Worm (Caenorhabditis elegans): ENCODE data around the gene DH11.5.
A peak's percentile ranks its signal among the peaks of the same experiment; 100 is the strongest.

DH11.5 gene

DNA sequence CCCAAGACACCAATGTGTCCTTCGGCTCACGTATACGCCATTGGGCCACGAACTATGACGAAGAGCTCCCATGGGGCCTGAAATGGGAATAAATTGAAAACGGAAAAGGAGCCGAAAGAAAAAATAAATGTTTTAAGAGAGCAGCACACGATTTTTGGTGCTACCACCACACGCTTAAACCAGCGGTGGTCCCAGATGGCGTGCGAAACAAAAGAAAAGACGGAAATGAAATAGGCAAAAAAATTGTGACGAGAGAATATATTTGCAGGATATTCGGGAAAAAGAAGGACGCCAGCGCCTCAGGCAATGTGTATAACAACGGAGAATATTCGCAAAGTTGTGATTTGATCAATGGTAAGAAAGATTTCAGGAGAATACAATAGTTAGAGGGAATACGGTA is 10.5 kb downstream of the DH11.5 start:
- TF ChIP-seq pax-1 (tag; optimal IDR thresholded peaks at IDR 0.05) (no peak), nhr-232 (tag; optimal IDR thresholded peaks at IDR 0.05) (no peak), odd-2 (tag; optimal IDR thresholded peaks at IDR 0.05) (no peak), mec-3 (tag; optimal IDR thresholded peaks at IDR 0.05; ENCODE audit: borderline replicate concordance) (no peak), dve-1 (tag; optimal IDR thresholded peaks at IDR 0.05) (no peak), pros-1 (tag; optimal IDR thresholded peaks at IDR 0.05) (no peak), unc-42 (tag; optimal IDR thresholded peaks at IDR 0.05) (no peak), npax-4 (tag; optimal IDR thresholded peaks at IDR 0.05) (no peak), ceh-9 (tag; optimal IDR thresholded peaks at IDR 0.05) (no peak), T23F11.4 (GFP tag; optimal IDR thresholded peaks at IDR 0.05) (no peak), ceh-30 (tag; optimal IDR thresholded peaks at IDR 0.05) (no peak), ahr-1 (tag; optimal IDR thresholded peaks at IDR 0.05) (no peak), ceh-34 (tag; optimal IDR thresholded peaks at IDR 0.05) (no peak)

DNA sequence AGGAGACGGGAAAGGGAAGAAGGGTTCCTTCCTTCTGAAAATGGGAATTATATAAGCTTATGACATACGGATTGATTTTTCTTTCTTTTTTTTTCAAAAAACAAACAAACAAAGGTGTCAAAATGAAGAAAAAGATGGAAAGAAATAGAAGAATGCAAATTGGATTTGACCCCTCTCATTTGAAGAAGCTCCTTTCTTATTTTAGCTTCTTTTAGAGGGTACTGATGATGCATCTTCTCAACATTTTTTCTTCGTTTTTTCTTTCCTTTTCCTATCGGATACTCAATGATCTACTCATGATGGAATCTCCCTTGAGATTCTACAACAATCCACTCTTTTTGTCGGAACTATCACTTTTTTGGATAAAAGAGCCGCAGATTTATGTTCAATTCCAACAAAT is 13.8 kb downstream of the DH11.5 start:
- TF ChIP-seq ceh-34 (tag; optimal IDR thresholded peaks at IDR 0.05) (no peak), unc-42 (tag; optimal IDR thresholded peaks at IDR 0.05) (peak; percentile 69)

DNA sequence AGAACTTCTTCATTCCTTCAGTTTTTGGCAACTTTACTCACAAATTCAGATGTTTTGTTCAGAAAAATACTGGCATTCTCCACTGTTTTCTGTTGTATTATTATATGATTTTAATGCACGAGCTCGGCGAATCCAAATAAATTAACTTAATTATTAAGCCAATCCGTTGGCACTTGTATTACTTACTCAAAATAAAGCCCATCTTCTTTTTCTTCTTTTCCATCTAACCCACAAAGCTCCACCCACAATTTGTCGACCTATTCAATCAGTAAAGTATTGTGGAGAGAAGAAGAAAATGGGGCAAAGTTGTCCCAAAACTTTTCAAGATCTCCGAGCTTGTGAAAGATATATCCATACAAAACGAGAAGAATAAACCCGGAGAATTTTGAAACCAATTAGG is 14.9 kb downstream of the DH11.5 start:
- TF ChIP-seq unc-42 (tag; optimal IDR thresholded peaks at IDR 0.05) (peak; percentile 71), ttx-3 (tag; optimal IDR thresholded peaks at IDR 0.05) (no peak)

DNA sequence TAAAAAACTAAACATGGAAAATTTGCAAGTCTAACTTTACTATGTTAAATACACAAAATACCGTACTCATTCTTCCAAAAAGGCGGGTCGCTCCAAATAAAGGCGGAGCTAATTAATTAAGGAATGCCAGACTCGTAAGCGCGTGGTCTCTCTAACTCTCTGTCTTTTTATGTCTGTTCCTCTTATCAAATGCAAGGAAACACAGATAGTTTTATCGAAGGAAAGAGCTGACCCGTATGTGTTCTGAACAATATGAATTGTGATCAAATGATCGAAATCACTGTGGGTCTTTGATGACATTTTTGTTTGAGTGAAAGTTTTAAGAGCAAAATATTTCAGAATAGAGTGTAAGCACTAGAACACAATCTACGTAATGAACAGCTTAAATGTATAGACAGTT is 25.0 kb downstream of the DH11.5 start:
- TF ChIP-seq tbx-2 (tag; optimal IDR thresholded peaks at IDR 0.05): no peak
- TF ChIP-seq nfya-1 (tag; optimal IDR thresholded peaks at IDR 0.05): no peak
- TF ChIP-seq ttx-3 (tag; optimal IDR thresholded peaks at IDR 0.05): no peak
- no peak for TF ChIP-seq unc-55 (GFP tag; optimal IDR thresholded peaks at IDR 0.05)
- no peak for TF ChIP-seq nhr-232 (tag; optimal IDR thresholded peaks at IDR 0.05)
- no peak for TF ChIP-seq ceh-19 (GFP tag; optimal IDR thresholded peaks at IDR 0.05)
- no peak for TF ChIP-seq C08G9.2 (tag; optimal IDR thresholded peaks at IDR 0.05)
- no peak for TF ChIP-seq ref-2 (tag; optimal IDR thresholded peaks at IDR 0.05)
- no peak for TF ChIP-seq pag-3 (tag; optimal IDR thresholded peaks at IDR 0.05; ENCODE audit: borderline replicate concordance)
- TF ChIP-seq elt-2 (tag; optimal IDR thresholded peaks at IDR 0.05): no peak
- TF ChIP-seq ama-1 (optimal IDR thresholded peaks at IDR 0.05): no peak
- TF ChIP-seq fkh-6 (tag; optimal IDR thresholded peaks at IDR 0.05): no peak
- no peak for TF ChIP-seq fkh-10 (GFP tag; optimal IDR thresholded peaks at IDR 0.05)

DNA sequence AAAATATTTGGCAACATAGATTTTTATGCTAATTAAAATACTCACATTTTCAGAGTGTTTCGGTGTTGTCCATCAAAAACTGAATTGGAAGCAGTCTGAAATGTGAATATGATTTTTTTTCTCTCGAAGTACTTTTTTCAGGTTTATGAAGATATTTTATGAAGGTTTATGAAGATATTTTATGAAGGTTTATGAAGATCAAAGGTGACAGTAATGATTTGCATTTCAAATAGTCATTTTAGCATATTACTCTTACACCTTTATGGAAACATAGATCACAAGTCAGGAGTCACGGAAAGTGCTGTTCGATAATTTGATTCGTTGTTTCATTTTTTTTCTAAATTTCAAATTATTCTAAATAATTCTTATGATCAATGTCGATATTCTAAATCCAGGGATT is 27.7 kb downstream of the DH11.5 start, which contains the start of gene pgp-11:
TSS of gene pgp-11 (minus strand) at position 101 of the 400 bp plus-strand sequence.
- TF ChIP-seq fax-1 (tag; optimal IDR thresholded peaks at IDR 0.05): no peak
- no peak for TF ChIP-seq unc-55 (GFP tag; optimal IDR thresholded peaks at IDR 0.05)

DNA sequence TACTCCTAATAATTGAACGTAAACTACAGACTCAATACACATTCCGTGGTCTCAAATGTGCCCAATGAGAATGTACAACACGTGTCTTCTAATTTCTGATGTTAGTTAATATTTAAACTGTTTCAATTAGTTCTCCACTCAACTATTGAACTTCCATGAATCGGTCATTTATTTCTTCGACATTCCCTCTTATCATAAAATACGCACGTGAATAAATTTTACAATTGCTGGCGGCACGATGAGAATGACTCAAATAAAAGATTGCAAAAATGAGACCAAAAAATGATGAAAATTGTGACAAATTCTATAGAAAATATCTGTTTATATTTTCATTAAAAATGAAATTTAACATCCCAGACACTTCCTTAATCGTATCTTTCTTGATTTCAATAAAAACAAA is 28.3 kb downstream of the DH11.5 start:
- TF ChIP-seq fax-1 (tag; optimal IDR thresholded peaks at IDR 0.05) (no peak), pag-3 (tag; optimal IDR thresholded peaks at IDR 0.05; ENCODE audit: borderline replicate concordance) (no peak), sox-2 (GFP tag; IDR thresholded peaks at IDR 0.05) (no peak), ets-4 (tag; optimal IDR thresholded peaks at IDR 0.05) (no peak)

DNA sequence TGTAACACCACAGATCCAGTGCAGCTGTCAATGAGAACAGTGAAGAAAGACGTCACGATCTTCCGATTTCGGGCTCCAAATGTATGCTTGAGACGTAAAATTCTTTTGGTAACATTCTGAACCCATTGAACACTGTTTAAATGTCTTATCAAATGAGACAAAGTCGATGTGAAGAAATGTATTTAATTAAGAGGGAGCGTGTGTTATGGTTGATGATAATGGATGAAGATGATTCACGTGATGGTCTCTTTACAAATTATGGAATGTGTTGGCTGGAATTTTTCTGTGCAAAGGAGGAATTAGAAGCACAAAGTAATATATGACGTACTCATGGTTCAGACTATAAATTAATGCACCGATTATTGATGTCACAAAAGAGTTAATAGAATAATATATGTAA is 30.6 kb downstream of the DH11.5 start:
- no peak for TF ChIP-seq dve-1 (tag; optimal IDR thresholded peaks at IDR 0.05)
- TF ChIP-seq C38D4.7 (GFP tag; optimal IDR thresholded peaks at IDR 0.05): no peak
- TF ChIP-seq nhr-11 (tag; optimal IDR thresholded peaks at IDR 0.05): no peak
- TF ChIP-seq ceh-9 (tag; optimal IDR thresholded peaks at IDR 0.05): no peak
- no peak for TF ChIP-seq nhr-232 (tag; optimal IDR thresholded peaks at IDR 0.05)
- no peak for TF ChIP-seq pax-1 (tag; optimal IDR thresholded peaks at IDR 0.05)
- no peak for TF ChIP-seq K09A11.1 (tag; optimal IDR thresholded peaks at IDR 0.05; ENCODE audit: insufficient read depth)
- no peak for TF ChIP-seq unc-42 (tag; optimal IDR thresholded peaks at IDR 0.05)
- no peak for TF ChIP-seq hlh-13 (GFP tag; optimal IDR thresholded peaks at IDR 0.05)
- no peak for TF ChIP-seq ceh-18 (tag; optimal IDR thresholded peaks at IDR 0.05)
- no peak for TF ChIP-seq ceh-22 (tag; optimal IDR thresholded peaks at IDR 0.05)
- TF ChIP-seq T23F11.4 (GFP tag; optimal IDR thresholded peaks at IDR 0.05): no peak
- TF ChIP-seq rnt-1 (tag; optimal IDR thresholded peaks at IDR 0.05): no peak
- no peak for TF ChIP-seq K02D7.2 (tag; optimal IDR thresholded peaks at IDR 0.05)
- TF ChIP-seq hlh-15 (tag; optimal IDR thresholded peaks at IDR 0.05): no peak

All from whole organism, late embryonic.